Worm (Caenorhabditis elegans) whole organism, L4 larva: ENCODE data around the gene R04F11.3.

Source experiments
- R02D3.7 ChIP-seq: fragments of 150-350 bp; sonication (generic microtip); optimal IDR thresholded peaks from 3 replicates; lab custom pipeline; 2014; ENCODE audit warnings: missing biosample characterization, missing genetic modification characterization
- daf-19 ChIP-seq: fragments of 200-800 bp; sonication (Bioruptor generic); conservative IDR thresholded peaks from 2 replicates; pipeline ENCODE4 v1.3.6; 2022; ENCODE audit warnings: missing genetic modification characterization, missing compliant biosample characterization
- lin-15B ChIP-seq: fragments of 150-350 bp; sonication (generic microtip); optimal IDR thresholded peaks from 3 replicates; lab custom pipeline; 2014; ENCODE audit warnings: missing biosample characterization, missing genetic modification characterization
- ztf-7 ChIP-seq: fragments of 150-350 bp; optimal IDR thresholded peaks from 2 replicates; lab custom pipeline; 2014; ENCODE audit warnings: missing biosample characterization, missing genetic modification characterization

DNA sequence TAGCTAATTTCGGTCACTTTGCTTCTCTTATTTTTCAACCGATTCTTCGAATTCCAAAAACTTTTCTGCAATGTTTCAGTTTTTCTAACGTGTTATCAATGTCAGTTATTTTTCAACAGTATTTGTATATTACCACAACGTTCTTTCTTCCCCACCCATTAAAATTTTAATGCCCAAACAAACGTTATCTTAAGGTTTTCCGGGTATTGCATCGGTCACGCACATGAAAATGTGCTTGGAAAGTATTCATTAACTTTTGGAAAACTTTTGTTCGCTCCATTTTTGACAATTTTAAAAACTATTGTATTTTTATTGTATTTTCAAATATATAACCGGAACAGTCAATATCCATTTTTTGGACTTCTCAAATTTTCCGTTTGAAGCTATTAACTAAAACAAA, 20.9 kb downstream of the R04F11.3 start:
- TF ChIP-seq ztf-7 (no peak), lin-15B (tag; lab: Kevin White, UChicago) (no peak), daf-19 (GFP tag; lab: Robert Waterston, UW) (no peak), R02D3.7 (tag; lab: Kevin White, UChicago) (no peak)
